Worm (Caenorhabditis elegans) whole organism, early embryonic: Measurements from ENCODE around the gene F11A5.18.

ENCODE experiments used
- B0310.2 ChIP-seq: sonication (generic microtip); optimal IDR thresholded peaks from 2 replicates; lab custom pipeline; 2016; ENCODE audit warnings: mild to moderate bottlenecking, missing genetic modification characterization, missing compliant biosample characterization
- F13C5.2 ChIP-seq: sonication (generic microtip); optimal IDR thresholded peaks from 2 replicates; lab custom pipeline; 2017; ENCODE audit warnings: mild to moderate bottlenecking, missing genetic modification characterization, inconsistent platforms, missing compliant biosample characterization
- aly-1 ChIP-seq: sonication (generic microtip); optimal IDR thresholded peaks from 2 replicates; lab custom pipeline; 2016; ENCODE audit warnings: missing genetic modification characterization, missing compliant biosample characterization
- ama-1 ChIP-seq: fragments of 150-350 bp; optimal IDR thresholded peaks from 2 replicates; lab custom pipeline; 2014
- ceh-13 ChIP-seq: fragments of 200-800 bp; sonication (Bioruptor generic); optimal IDR thresholded peaks from 2 replicates; lab custom pipeline; 2018; ENCODE audit warnings: mild to moderate bottlenecking, missing genetic modification characterization, missing compliant biosample characterization
- ceh-36 ChIP-seq: sonication (generic microtip); optimal IDR thresholded peaks from 2 replicates; lab custom pipeline; 2016; ENCODE audit warnings: missing genetic modification characterization, inconsistent platforms, missing compliant biosample characterization
- ets-7 ChIP-seq: sonication (generic microtip); optimal IDR thresholded peaks from 2 replicates; lab custom pipeline; 2016; ENCODE audit warnings: missing genotype, missing genetic modification characterization, missing compliant biosample characterization
- flt-1 ChIP-seq: fragments of 200-800 bp; sonication (Bioruptor generic); IDR thresholded peaks from 2 replicates; pipeline ENCODE4 v1.3.6; 2022; ENCODE audit warnings: missing genetic modification characterization, missing compliant biosample characterization
- hmbx-1 ChIP-seq: sonication (generic microtip); optimal IDR thresholded peaks from 2 replicates; lab custom pipeline; 2016; ENCODE audit warnings: mild to moderate bottlenecking, missing genetic modification characterization, missing compliant biosample characterization
- hmg-4 ChIP-seq: fragments of 200-800 bp; sonication (Bioruptor generic); optimal IDR thresholded peaks from 2 replicates; lab custom pipeline; 2018; ENCODE audit warnings: mild to moderate bottlenecking, missing genetic modification characterization, missing compliant biosample characterization
- hnd-1 ChIP-seq: sonication (generic microtip); optimal IDR thresholded peaks from 2 replicates; lab custom pipeline; 2016; ENCODE audit warnings: missing genetic modification characterization, missing compliant biosample characterization
- pes-1 ChIP-seq: fragments of 200-800 bp; sonication (Bioruptor generic); IDR thresholded peaks from 2 replicates; pipeline ENCODE4 v1.3.6; 2022; ENCODE audit warnings: missing genetic modification reagents, missing genetic modification characterization, missing compliant biosample characterization
- scrt-1 ChIP-seq: fragments of 200-800 bp; sonication (Bioruptor generic); IDR thresholded peaks from 2 replicates; pipeline ENCODE4 v1.3.6; 2022; ENCODE audit warnings: missing genetic modification characterization, missing compliant biosample characterization
- sea-1 ChIP-seq: fragments of 200-800 bp; sonication (Bioruptor generic); conservative IDR thresholded peaks from 2 replicates; pipeline ENCODE4 v1.3.6; 2022; ENCODE audit warnings: missing genetic modification characterization, missing compliant biosample characterization
- tbx-11 ChIP-seq: fragments of 200-800 bp; sonication (Bioruptor generic); IDR thresholded peaks from 2 replicates; pipeline ENCODE4 v1.3.6; 2022; ENCODE audit warnings: missing genetic modification characterization, missing compliant biosample characterization
- tbx-37 ChIP-seq: fragments of 200-800 bp; sonication (Bioruptor generic); conservative IDR thresholded peaks from 2 replicates; pipeline ENCODE4 v1.3.6; 2022; ENCODE audit warnings: missing genetic modification reagents, missing genetic modification characterization, missing compliant biosample characterization
- tra-4 ChIP-seq: sonication (generic microtip); optimal IDR thresholded peaks from 2 replicates; lab custom pipeline; 2017; ENCODE audit warnings: missing genetic modification characterization, missing compliant biosample characterization

F11A5.18 gene

ce11 chrV:16202618-16203017 lies at the start of gene F11A5.18:
Gene F11A5.18 (plus strand): TSS chrV:16202918.
- no peak for TF ChIP-seq hnd-1
- TF ChIP-seq tbx-11 (GFP tag; lab: Robert Waterston, UW): no peak
- TF ChIP-seq B0310.2: no peak
- no peak for TF ChIP-seq hmg-4 (GFP tag; lab: Kevin White, UChicago)
- no peak for TF ChIP-seq tra-4
- TF ChIP-seq F13C5.2: no peak
- no peak for TF ChIP-seq sea-1 (GFP tag; lab: Robert Waterston, UW)
- TF ChIP-seq hmbx-1 (tag; lab: Kevin White, UChicago): no peak
- no peak for TF ChIP-seq tbx-37 (GFP tag; lab: Robert Waterston, UW)
- no peak for TF ChIP-seq flt-1
- no peak for TF ChIP-seq ceh-36 (tag; lab: Kevin White, UChicago)
- no peak for TF ChIP-seq pes-1 (GFP tag; lab: Robert Waterston, UW)
- no peak for TF ChIP-seq ets-7 (tag; lab: Kevin White, UChicago)
- TF ChIP-seq aly-1 (tag; lab: Kevin White, UChicago): no peak
- TF ChIP-seq ceh-13 (GFP tag; lab: Kevin White, UChicago): no peak
- TF ChIP-seq ama-1 (lab: Kevin White, UChicago): no peak
- no peak for TF ChIP-seq scrt-1 (GFP tag; lab: Robert Waterston, UW)

- TF ChIP-seq tbx-37 (GFP tag; lab: Robert Waterston, UW) (no peak), ceh-13 (GFP tag; lab: Kevin White, UChicago) (no peak), tra-4 (no peak), hmg-4 (GFP tag; lab: Kevin White, UChicago) (no peak), hnd-1 (no peak), tbx-11 (GFP tag; lab: Robert Waterston, UW) (no peak)
Observed at ce11 chrV:16153375-16153774, 49.3 kb upstream of the F11A5.18 start, which contains the start of gene str-254. Gene str-254 (minus strand): TSS chrV:16153475.

ce11 chrV:16155111-16155510 lies 47.6 kb upstream of the F11A5.18 start, which contains the start of gene str-97:
Gene str-97 (minus strand): TSS chrV:16155211.
- TF ChIP-seq B0310.2: no peak
- TF ChIP-seq ets-7 (tag; lab: Kevin White, UChicago): no peak

- TF ChIP-seq pes-1 (GFP tag; lab: Robert Waterston, UW) (no peak), tbx-37 (GFP tag; lab: Robert Waterston, UW) (no peak), ceh-13 (GFP tag; lab: Kevin White, UChicago) (no peak), F13C5.2 (no peak), hmg-4 (GFP tag; lab: Kevin White, UChicago) (no peak), ama-1 (lab: Kevin White, UChicago) (no peak), hmbx-1 (tag; lab: Kevin White, UChicago) (no peak)
Observed at ce11 chrV:16158391-16158790, 44.3 kb upstream of the F11A5.18 start, which contains the start of gene str-99. Gene str-99 (minus strand): TSS chrV:16158491.

ce11 chrV:16159594-16159993 lies 43.1 kb upstream of the F11A5.18 start, which contains the start of gene F10A3.17:
Gene F10A3.17 (minus strand): TSS chrV:16159694.
- TF ChIP-seq tra-4: no peak
- TF ChIP-seq hmbx-1 (tag; lab: Kevin White, UChicago): no peak
- no peak for TF ChIP-seq flt-1
- no peak for TF ChIP-seq ceh-13 (GFP tag; lab: Kevin White, UChicago)
- no peak for TF ChIP-seq F13C5.2

- TF ChIP-seq aly-1 (tag; lab: Kevin White, UChicago): no peak
Observed at ce11 chrV:16160087-16160486, 42.6 kb upstream of the F11A5.18 start.

- TF ChIP-seq B0310.2: no peak
- no peak for TF ChIP-seq hnd-1
- no peak for TF ChIP-seq tra-4
- TF ChIP-seq sea-1 (GFP tag; lab: Robert Waterston, UW): no peak
- no peak for TF ChIP-seq F13C5.2
- TF ChIP-seq ceh-13 (GFP tag; lab: Kevin White, UChicago): no peak
- no peak for TF ChIP-seq ama-1 (lab: Kevin White, UChicago)
- TF ChIP-seq pes-1 (GFP tag; lab: Robert Waterston, UW): no peak
- no peak for TF ChIP-seq aly-1 (tag; lab: Kevin White, UChicago)
- TF ChIP-seq hmbx-1 (tag; lab: Kevin White, UChicago): no peak
Observed at ce11 chrV:16162124-16162735, 40.5 kb upstream of the F11A5.18 start, which contains the start of the genes str-109 and F10A3.11. Gene str-109 (minus strand): TSS chrV:16162224. Gene F10A3.11 (plus strand): TSS chrV:16162685.

ce11 chrV:16163719-16164118 lies 39.0 kb upstream of the F11A5.18 start, which contains the start of gene F10A3.12:
Gene F10A3.12 (plus strand): TSS chrV:16164019.
- TF ChIP-seq hmg-4 (GFP tag; lab: Kevin White, UChicago) (no peak), ets-7 (tag; lab: Kevin White, UChicago) (no peak), ama-1 (lab: Kevin White, UChicago) (no peak), pes-1 (GFP tag; lab: Robert Waterston, UW) (no peak), B0310.2 (no peak), tbx-37 (GFP tag; lab: Robert Waterston, UW) (no peak), hmbx-1 (tag; lab: Kevin White, UChicago) (no peak), tra-4 (no peak), F13C5.2 (no peak), ceh-36 (tag; lab: Kevin White, UChicago) (no peak), tbx-11 (GFP tag; lab: Robert Waterston, UW) (no peak)
